Worm (Caenorhabditis elegans): ENCODE data around the gene F42A9.11.
A peak's percentile ranks its signal among the peaks of the same experiment; 100 is the strongest.

- peak; percentile 45 for TF ChIP-seq nhr-11 (tag; optimal IDR thresholded peaks at IDR 0.05)
- TF ChIP-seq sup-37 (GFP tag; optimal IDR thresholded peaks at IDR 0.05): no peak
- TF ChIP-seq grh-1 (GFP tag; IDR thresholded peaks at IDR 0.05): no peak
- no peak for TF ChIP-seq nhr-237 (tag; optimal IDR thresholded peaks at IDR 0.05)
- no peak for TF ChIP-seq pqm-1 (tag; optimal IDR thresholded peaks at IDR 0.05)
- no peak for TF ChIP-seq snpc-4 (tag; optimal IDR thresholded peaks at IDR 0.05)
- no peak for TF ChIP-seq nhr-77 (tag; optimal IDR thresholded peaks at IDR 0.05)
- no peak for TF ChIP-seq isw-1 (GFP tag; IDR thresholded peaks at IDR 0.05)
- TF ChIP-seq nhr-47 (tag; optimal IDR thresholded peaks at IDR 0.05): peak; percentile 26
- TF ChIP-seq ama-1 (optimal IDR thresholded peaks at IDR 0.05): no peak
Observed at ce11 chrIV:8605217-8605616, 22.2 kb upstream of the F42A9.11 start.
